Worm (Caenorhabditis elegans) whole organism, L1 larva: ENCODE measurements around the gene C06A12.3.

ENCODE experiments used
- C34B4.2 ChIP-seq: sonication (generic microtip); optimal IDR thresholded peaks from 2 replicates; lab custom pipeline; 2017; ENCODE audit warnings: mild to moderate bottlenecking, missing genetic modification characterization, missing compliant biosample characterization
- blmp-1 ChIP-seq: fragments of 150-350 bp; optimal IDR thresholded peaks from 2 replicates; lab custom pipeline; 2014; ENCODE audit warnings: missing biosample characterization, missing genetic modification characterization
- ceh-82 ChIP-seq, 3 experiments: fragments of 150-350 bp in 1 of 3; sonication (generic microtip) in 2 of 3; optimal IDR thresholded peaks; 2 replicates each; lab custom pipeline; 2014 to 2017; ENCODE audit warnings: missing biosample characterization in 3 of 3, missing genetic modification characterization in 3 of 3
- egl-27 ChIP-seq, 2 experiments: fragments of 150-350 bp in 1 of 2; sonication (generic microtip); optimal IDR thresholded peaks; 3 replicates each; lab custom pipeline; 2017 to 2018; ENCODE audit warnings: missing biosample characterization in 2 of 2, missing genetic modification characterization in 2 of 2, missing genetic modification reagents in 2 of 2
- hlh-4 ChIP-seq: sonication (generic microtip); optimal IDR thresholded peaks from 2 replicates; lab custom pipeline; 2016; ENCODE audit warnings: mild to moderate bottlenecking, missing genetic modification characterization, missing compliant biosample characterization
- lsy-2 ChIP-seq, 2 experiments: fragments of 150-350 bp; optimal IDR thresholded peaks; 2 replicates each; lab custom pipeline; 2014; ENCODE audit warnings: missing biosample characterization in 2 of 2, missing genetic modification characterization in 2 of 2
- nhr-77 ChIP-seq: fragments of 150-350 bp; optimal IDR thresholded peaks from 2 replicates; lab custom pipeline; 2014; ENCODE audit warnings: missing biosample characterization, missing genetic modification characterization
- pqm-1 ChIP-seq: sonication (generic microtip); optimal IDR thresholded peaks from 3 replicates; lab custom pipeline; 2017; ENCODE audit warnings: missing biosample characterization, missing genetic modification characterization
- sox-4 ChIP-seq: sonication (generic microtip); optimal IDR thresholded peaks from 2 replicates; lab custom pipeline; 2016; ENCODE audit warnings: missing genetic modification characterization, missing compliant biosample characterization
- sptf-1 ChIP-seq: fragments of 150-350 bp; optimal IDR thresholded peaks from 2 replicates; lab custom pipeline; 2014; ENCODE audit warnings: missing biosample characterization, missing genetic modification characterization
- ztf-11 ChIP-seq, 2 experiments: sonication (generic microtip); optimal IDR thresholded peaks; 2 replicates each; lab custom pipeline; 2016 to 2017; ENCODE audit warnings: missing genetic modification characterization in 2 of 2, missing biosample characterization in 1 of 2, missing compliant biosample characterization in 1 of 2

- no peak for TF ChIP-seq blmp-1
- TF ChIP-seq sptf-1 (tag; lab: Kevin White, UChicago), result no peak
- no peak for TF ChIP-seq nhr-77 (tag; lab: Kevin White, UChicago)
- no peak for TF ChIP-seq ceh-82 (tag; optimal IDR thresholded peaks at IDR 0.05; lab: Kevin White, UChicago)
- TF ChIP-seq egl-27 (tag; optimal IDR thresholded peaks at IDR 0.05; lab: Kevin White, UChicago), result no peak
- TF ChIP-seq ztf-11 (tag; optimal IDR thresholded peaks at IDR 0.05; lab: Kevin White, UChicago), result no peak
- TF ChIP-seq lsy-2 (tag; optimal IDR thresholded peaks at IDR 0.05; lab: Kevin White, UChicago), result no peak
- TF ChIP-seq sox-4 (tag; lab: Kevin White, UChicago), result no peak
- TF ChIP-seq hlh-4 (tag; lab: Kevin White, UChicago), result no peak
- no peak for TF ChIP-seq pqm-1 (tag; lab: Kevin White, UChicago)
- no peak for TF ChIP-seq C34B4.2 (tag; lab: Kevin White, UChicago)
Observed at ce11 chrIV:17440417-17440816, 12.9 kb downstream of the C06A12.3 start, which contains the start of gene F08A7.1.
